Fruit fly (Drosophila melanogaster) Kc167 (cell line): ENCODE results near the gene eIF4E1.

ENCODE experiments used
- Myc ChIP-seq: fragments of >200 bp; optimal IDR thresholded peaks from 2 replicates; lab custom pipeline; 2017; ENCODE audit warnings: missing external identifiers
- h ChIP-seq: fragments of >200 bp; optimal IDR thresholded peaks from 3 replicates; lab custom pipeline; 2018; ENCODE audit warnings: missing external identifiers
- psq ChIP-seq: fragments of >200 bp; optimal IDR thresholded peaks from 2 replicates; lab custom pipeline; 2017; ENCODE audit warnings: missing external identifiers
- ttk ChIP-seq: sonication (Bioruptor generic); optimal IDR thresholded peaks from 2 replicates; lab custom pipeline; 2017; ENCODE audit warnings: missing external identifiers

dm6 chr3L:9358713-9359040 is 43.6 kb downstream of the eIF4E1 start, which contains the start of the genes UGP and Svip:
- TF ChIP-seq ttk (lab: Kevin White, UChicago) (no peak), Myc (lab: Kevin White, UChicago) (no peak), psq (lab: Kevin White, UChicago) (no peak), h (lab: Kevin White, UChicago) (no peak)
